Worm (Caenorhabditis elegans) whole organism, L2 larva: ENCODE measurements around the gene Y70C5A.4.

Source experiments
- F13H6.1 ChIP-seq: sonication (generic microtip); optimal IDR thresholded peaks from 2 replicates; lab custom pipeline; 2016; ENCODE audit warnings: missing genetic modification characterization, missing compliant biosample characterization
- R02D3.7 ChIP-seq: fragments of 150-350 bp; optimal IDR thresholded peaks from 2 replicates; lab custom pipeline; 2014; ENCODE audit warnings: missing biosample characterization, missing genetic modification characterization
- ZK546.5 ChIP-seq: sonication (generic microtip); optimal IDR thresholded peaks from 2 replicates; lab custom pipeline; 2017; ENCODE audit warnings: missing biosample characterization, missing genetic modification characterization
- aly-2 ChIP-seq: fragments of 150-350 bp; optimal IDR thresholded peaks from 2 replicates; lab custom pipeline; 2014; ENCODE audit warnings: missing biosample characterization, missing genetic modification characterization
- ama-1 ChIP-seq: fragments of 150-350 bp; optimal IDR thresholded peaks from 2 replicates; lab custom pipeline; 2018; ENCODE audit warnings: inconsistent platforms
- blmp-1 ChIP-seq: sonication (generic microtip); optimal IDR thresholded peaks from 2 replicates; lab custom pipeline; 2017; ENCODE audit warnings: missing genetic modification characterization, mild to moderate bottlenecking, missing compliant biosample characterization, antibody characterized with exemption, moderate library complexity; ENCODE audit not compliant: insufficient read depth
- ceh-16 ChIP-seq: fragments of 150-350 bp; optimal IDR thresholded peaks from 2 replicates; lab custom pipeline; 2014; ENCODE audit warnings: missing biosample characterization, missing genetic modification characterization
- crh-2 ChIP-seq: sonication (generic microtip); optimal IDR thresholded peaks from 2 replicates; lab custom pipeline; 2017; ENCODE audit warnings: missing biosample characterization, missing genetic modification characterization
- egl-27 ChIP-seq: sonication (generic microtip); optimal IDR thresholded peaks from 3 replicates; lab custom pipeline; 2017; ENCODE audit warnings: missing biosample characterization, missing genetic modification reagents, missing genetic modification characterization
- elt-1 ChIP-seq: fragments of 150-350 bp; optimal IDR thresholded peaks from 2 replicates; lab custom pipeline; 2014; ENCODE audit warnings: missing biosample characterization, missing genetic modification characterization
- elt-3 ChIP-seq: sonication (generic microtip); optimal IDR thresholded peaks from 2 replicates; lab custom pipeline; 2017; ENCODE audit warnings: missing biosample characterization, missing genetic modification characterization
- fos-1 ChIP-seq: fragments of 150-350 bp; optimal IDR thresholded peaks from 2 replicates; lab custom pipeline; 2014; ENCODE audit warnings: missing biosample characterization, missing genetic modification characterization
- gmeb-1 ChIP-seq: fragments of 150-350 bp; optimal IDR thresholded peaks from 2 replicates; lab custom pipeline; 2014; ENCODE audit warnings: missing biosample characterization, missing genetic modification characterization
- lin-11 ChIP-seq: fragments of 150-350 bp; sonication (generic microtip); optimal IDR thresholded peaks from 2 replicates; lab custom pipeline; 2014; ENCODE audit warnings: missing biosample characterization, missing genetic modification characterization, inconsistent platforms, mixed read lengths
- lsy-2 ChIP-seq, 2 experiments: fragments of 150-350 bp in 1 of 2; sonication (generic microtip) in 1 of 2; optimal IDR thresholded peaks; 2 replicates each; lab custom pipeline; 2014 to 2017; ENCODE audit warnings: missing biosample characterization in 2 of 2, missing genetic modification characterization in 2 of 2
- mab-5 ChIP-seq: fragments of 150-350 bp; optimal IDR thresholded peaks from 2 replicates; lab custom pipeline; 2014; ENCODE audit warnings: missing biosample characterization, missing genetic modification characterization
- mbf-1 ChIP-seq: sonication (generic microtip); optimal IDR thresholded peaks from 2 replicates; lab custom pipeline; 2017; ENCODE audit warnings: missing biosample characterization, missing genetic modification characterization
- mdl-1 ChIP-seq, 2 experiments: fragments of 150-350 bp in 1 of 2; sonication (generic microtip) in 1 of 2; optimal IDR thresholded peaks; 2 replicates each; lab custom pipeline; 2017; ENCODE audit warnings: missing biosample characterization in 2 of 2, missing genetic modification characterization in 2 of 2
- nhr-10 ChIP-seq: sonication (generic microtip); optimal IDR thresholded peaks from 2 replicates; lab custom pipeline; 2017; ENCODE audit warnings: missing biosample characterization, missing genetic modification characterization
- nhr-129 ChIP-seq: fragments of 150-350 bp; optimal IDR thresholded peaks from 2 replicates; lab custom pipeline; 2014; ENCODE audit warnings: missing biosample characterization, missing genetic modification characterization
- nhr-21 ChIP-seq: fragments of 150-350 bp; optimal IDR thresholded peaks from 2 replicates; lab custom pipeline; 2014; ENCODE audit warnings: missing biosample characterization, missing genetic modification characterization
- nhr-237 ChIP-seq: fragments of 150-350 bp; optimal IDR thresholded peaks from 2 replicates; lab custom pipeline; 2014; ENCODE audit warnings: missing biosample characterization, missing genetic modification characterization
- nhr-25 ChIP-seq: fragments of 150-350 bp; sonication (generic microtip); optimal IDR thresholded peaks from 3 replicates; lab custom pipeline; 2014; ENCODE audit warnings: missing biosample characterization, missing genetic modification characterization
- nhr-6 ChIP-seq: fragments of 150-350 bp; optimal IDR thresholded peaks from 2 replicates; lab custom pipeline; 2014; ENCODE audit warnings: missing biosample characterization, missing genetic modification characterization
- nhr-77 ChIP-seq: fragments of 150-350 bp; optimal IDR thresholded peaks from 2 replicates; lab custom pipeline; 2014; ENCODE audit warnings: missing biosample characterization, missing genetic modification characterization
- sem-4 ChIP-seq: fragments of 150-350 bp; optimal IDR thresholded peaks from 2 replicates; lab custom pipeline; 2014; ENCODE audit warnings: missing biosample characterization, missing genetic modification reagents, missing genetic modification characterization
- skn-1 ChIP-seq: sonication (generic microtip); optimal IDR thresholded peaks from 2 replicates; lab custom pipeline; 2017; ENCODE audit warnings: missing biosample characterization, missing genetic modification characterization
- sma-3 ChIP-seq: sonication (generic microtip); optimal IDR thresholded peaks from 2 replicates; lab custom pipeline; 2016; ENCODE audit warnings: missing genetic modification reagents, missing genetic modification characterization, missing compliant biosample characterization
- sma-9 ChIP-seq, 2 experiments: fragments of 150-350 bp in 1 of 2; sonication (generic microtip) in 1 of 2; optimal IDR thresholded peaks; 2 replicates each; lab custom pipeline; 2014 to 2016; ENCODE audit warnings: missing genetic modification characterization in 2 of 2, mild to moderate bottlenecking in 1 of 2, missing biosample characterization in 1 of 2, missing compliant biosample characterization in 1 of 2, missing genetic modification reagents in 1 of 2, moderate library complexity in 1 of 2
- snpc-4 ChIP-seq: fragments of 150-350 bp; optimal IDR thresholded peaks from 2 replicates; lab custom pipeline; 2014; ENCODE audit warnings: missing biosample characterization, missing genetic modification characterization
- unc-39 ChIP-seq: fragments of 150-350 bp; optimal IDR thresholded peaks from 2 replicates; lab custom pipeline; 2014; ENCODE audit warnings: missing biosample characterization, missing genetic modification characterization
- unc-55 ChIP-seq: fragments of 150-350 bp; sonication (generic microtip); optimal IDR thresholded peaks from 3 replicates; lab custom pipeline; 2014; ENCODE audit warnings: missing biosample characterization, missing genetic modification reagents, missing genetic modification characterization
- unc-62 ChIP-seq: fragments of 150-350 bp; optimal IDR thresholded peaks from 2 replicates; lab custom pipeline; 2014; ENCODE audit warnings: missing biosample characterization, missing genetic modification reagents, missing genetic modification characterization
- zag-1 ChIP-seq: fragments of 150-350 bp; optimal IDR thresholded peaks from 2 replicates; lab custom pipeline; 2014; ENCODE audit warnings: missing biosample characterization, missing genetic modification characterization
- ztf-1 ChIP-seq: fragments of 200-800 bp; sonication (Bioruptor generic); conservative IDR thresholded peaks from 2 replicates; pipeline ENCODE4 v1.3.6; 2022; ENCODE audit warnings: missing genetic modification characterization, missing compliant biosample characterization

The Y70C5A.4 gene

ce11 chrV:16595140-16595791 lies 22.3 kb upstream of the Y70C5A.4 start, which contains the start of gene cpl-1:
Gene cpl-1, minus strand, starts transcription at chrV:16595346.
- TF ChIP-seq blmp-1: peak; percentile 9
- no peak for TF ChIP-seq sem-4
- TF ChIP-seq nhr-77 (tag; lab: Kevin White, UChicago): no peak
- peak; percentile 25 for TF ChIP-seq F13H6.1 (tag; lab: Kevin White, UChicago)
- no peak for TF ChIP-seq zag-1 (tag; lab: Kevin White, UChicago)
- peak; percentile 38 for TF ChIP-seq sma-9 (GFP tag; optimal IDR thresholded peaks at IDR 0.05; lab: Kevin White, UChicago)
- TF ChIP-seq sma-9 (tag; optimal IDR thresholded peaks at IDR 0.05; lab: Kevin White, UChicago): no peak
- TF ChIP-seq mab-5 (tag; lab: Kevin White, UChicago): no peak
- no peak for TF ChIP-seq sma-3
- no peak for TF ChIP-seq nhr-237 (tag; lab: Kevin White, UChicago)
- peak; percentile 70 for TF ChIP-seq ama-1 (lab: Kevin White, UChicago)
- TF ChIP-seq nhr-129 (tag; lab: Kevin White, UChicago): peak; percentile 33
- no peak for TF ChIP-seq gmeb-1
- TF ChIP-seq ceh-16 (tag; lab: Kevin White, UChicago): no peak
- peak; percentile 56 for TF ChIP-seq fos-1
- TF ChIP-seq R02D3.7 (tag; lab: Kevin White, UChicago): no peak
- TF ChIP-seq skn-1: no peak
- TF ChIP-seq lin-11 (tag; lab: Kevin White, UChicago): no peak
- TF ChIP-seq unc-39 (tag; lab: Kevin White, UChicago): no peak
- peak; percentile 20 for TF ChIP-seq crh-2 (tag; lab: Kevin White, UChicago)
- no peak for TF ChIP-seq unc-55 (GFP tag; lab: Kevin White, UChicago)
- no peak for TF ChIP-seq mbf-1 (tag; lab: Kevin White, UChicago)
- TF ChIP-seq nhr-6 (tag; lab: Kevin White, UChicago): no peak
- TF ChIP-seq nhr-21 (tag; lab: Kevin White, UChicago): no peak
- TF ChIP-seq elt-1: no peak
- TF ChIP-seq lsy-2 (tag; optimal IDR thresholded peaks at IDR 0.05; lab: Kevin White, UChicago): peak in 1 of 2 experiments; percentile 37
- no peak for TF ChIP-seq mdl-1 (tag; optimal IDR thresholded peaks at IDR 0.05; lab: Kevin White, UChicago)
- no peak for TF ChIP-seq elt-3 (tag; lab: Kevin White, UChicago)
- TF ChIP-seq snpc-4 (tag; lab: Kevin White, UChicago): no peak
- no peak for TF ChIP-seq nhr-25 (tag; lab: Kevin White, UChicago)
- TF ChIP-seq aly-2: no peak

ce11 chrV:16596102-16596501 lies 21.5 kb upstream of the Y70C5A.4 start:
- TF ChIP-seq lin-11 (tag; lab: Kevin White, UChicago): no peak
- TF ChIP-seq unc-62 (GFP tag; lab: Kevin White, UChicago): no peak
- no peak for TF ChIP-seq nhr-10 (tag; lab: Kevin White, UChicago)
- TF ChIP-seq ztf-1 (GFP tag; lab: Robert Waterston, UW): no peak
- TF ChIP-seq unc-39 (tag; lab: Kevin White, UChicago): no peak
- no peak for TF ChIP-seq ceh-16 (tag; lab: Kevin White, UChicago)

ce11 chrV:16598437-16598836 lies 19.1 kb upstream of the Y70C5A.4 start:
- peak; percentile 29 for TF ChIP-seq ama-1 (lab: Kevin White, UChicago)
- peak in 1 of 2 experiments; percentile 18 for TF ChIP-seq lsy-2 (tag; optimal IDR thresholded peaks at IDR 0.05; lab: Kevin White, UChicago)
- peak; percentile 21 for TF ChIP-seq nhr-129 (tag; lab: Kevin White, UChicago)
- TF ChIP-seq mbf-1 (tag; lab: Kevin White, UChicago): no peak
- no peak for TF ChIP-seq nhr-25 (tag; lab: Kevin White, UChicago)

ce11 chrV:16599835-16600234 lies 17.7 kb upstream of the Y70C5A.4 start:
- no peak for TF ChIP-seq ZK546.5 (tag; lab: Kevin White, UChicago)
- no peak for TF ChIP-seq egl-27 (tag; lab: Kevin White, UChicago)
